Worm (Caenorhabditis elegans): ENCODE results near the gene dpy-11.

Gene dpy-11

ce11 chrV:6517305-6518224 lies 2.5 kb upstream of the dpy-11 start:
- TF ChIP-seq unc-120 (tag; optimal IDR thresholded peaks at IDR 0.05; ENCODE audit: poor library complexity, severe bottlenecking): peak; percentile 2
- TF ChIP-seq flh-1 (GFP tag; optimal IDR thresholded peaks at IDR 0.05): no peak
- TF ChIP-seq cnd-1 (tag; optimal IDR thresholded peaks at IDR 0.05): no peak
- no peak for TF ChIP-seq lin-32 (GFP tag; optimal IDR thresholded peaks at IDR 0.05)
- peak; percentile 20 for TF ChIP-seq hlh-1 (tag; optimal IDR thresholded peaks at IDR 0.05)

ce11 chrV:6516491-6517304 lies 1.7 kb upstream of the dpy-11 start, which contains the start of gene mdh-1:
Gene mdh-1, minus strand, starts transcription at chrV:6516526.
- TF ChIP-seq sptf-1 (tag; optimal IDR thresholded peaks at IDR 0.05): no peak
- TF ChIP-seq lsy-2 (tag; optimal IDR thresholded peaks at IDR 0.05): no peak
- TF ChIP-seq drap-1 (GFP tag; optimal IDR thresholded peaks at IDR 0.05): no peak
- no peak for TF ChIP-seq tbx-8 (GFP tag; optimal IDR thresholded peaks at IDR 0.05)
- TF ChIP-seq unc-39 (tag; optimal IDR thresholded peaks at IDR 0.05): no peak
- no peak for TF ChIP-seq M03D4.4 (tag; optimal IDR thresholded peaks at IDR 0.05)
- no peak for TF ChIP-seq ham-2 (GFP tag; optimal IDR thresholded peaks at IDR 0.05)
- no peak for TF ChIP-seq nhr-28 (tag; optimal IDR thresholded peaks at IDR 0.05)

- TF ChIP-seq unc-62 (GFP tag; optimal IDR thresholded peaks at IDR 0.05): no peak
- no peak for TF ChIP-seq nhr-237 (tag; optimal IDR thresholded peaks at IDR 0.05)
- TF ChIP-seq mep-1 (tag; optimal IDR thresholded peaks at IDR 0.05): no peak
- TF ChIP-seq zip-8 (tag; optimal IDR thresholded peaks at IDR 0.05): no peak
Observed at ce11 chrV:6515344-6515743, 304 bp upstream of the dpy-11 start.

ce11 chrV:6513786-6514430 lies 1.1 kb downstream of the dpy-11 start:
- TF ChIP-seq unc-62 (GFP tag; optimal IDR thresholded peaks at IDR 0.05): no peak
- no peak for TF ChIP-seq elt-3 (tag; optimal IDR thresholded peaks at IDR 0.05)
- no peak for TF ChIP-seq mab-5 (tag; optimal IDR thresholded peaks at IDR 0.05)
- no peak for TF ChIP-seq ham-2 (GFP tag; optimal IDR thresholded peaks at IDR 0.05)
- no peak for TF ChIP-seq sem-2 (GFP tag; optimal IDR thresholded peaks at IDR 0.05)
- no peak for TF ChIP-seq ceh-83 (GFP tag; optimal IDR thresholded peaks at IDR 0.05)
- no peak for TF ChIP-seq sptf-1 (tag; optimal IDR thresholded peaks at IDR 0.05)
- TF ChIP-seq lin-32 (GFP tag; optimal IDR thresholded peaks at IDR 0.05): no peak
- TF ChIP-seq unc-39 (tag; optimal IDR thresholded peaks at IDR 0.05): no peak
- TF ChIP-seq tbx-8 (GFP tag; optimal IDR thresholded peaks at IDR 0.05): no peak
- TF ChIP-seq ceh-43 (GFP tag; optimal IDR thresholded peaks at IDR 0.05): no peak

ce11 chrV:6513356-6513755 lies 1.7 kb downstream of the dpy-11 start:
- TF ChIP-seq nhr-237 (tag; optimal IDR thresholded peaks at IDR 0.05): no peak
- no peak for TF ChIP-seq sptf-1 (tag; optimal IDR thresholded peaks at IDR 0.05)
- TF ChIP-seq nhr-28 (tag; optimal IDR thresholded peaks at IDR 0.05): no peak
- TF ChIP-seq elt-3 (tag; optimal IDR thresholded peaks at IDR 0.05): no peak
- TF ChIP-seq mab-5 (tag; optimal IDR thresholded peaks at IDR 0.05): no peak
- peak; percentile 29 for TF ChIP-seq ham-2 (GFP tag; optimal IDR thresholded peaks at IDR 0.05)
- TF ChIP-seq snpc-4 (tag; optimal IDR thresholded peaks at IDR 0.05): no peak
- no peak for TF ChIP-seq flh-1 (GFP tag; optimal IDR thresholded peaks at IDR 0.05)

ce11 chrV:6511121-6511520 lies 3.9 kb downstream of the dpy-11 start, which contains the start of gene ubh-1:
Gene ubh-1, minus strand, starts transcription at chrV:6511409.
- TF ChIP-seq mls-2 (tag; optimal IDR thresholded peaks at IDR 0.05) (no peak), ztf-11 (tag; optimal IDR thresholded peaks at IDR 0.05) (no peak), ham-2 (GFP tag; optimal IDR thresholded peaks at IDR 0.05) (no peak), pha-4 (tag; optimal IDR thresholded peaks at IDR 0.05) (no peak), sptf-1 (tag; optimal IDR thresholded peaks at IDR 0.05) (no peak), elt-3 (tag; optimal IDR thresholded peaks at IDR 0.05) (no peak), tbx-8 (GFP tag; optimal IDR thresholded peaks at IDR 0.05) (no peak), nhr-12 (tag; optimal IDR thresholded peaks at IDR 0.05) (no peak), ceh-39 (tag; optimal IDR thresholded peaks at IDR 0.05) (no peak), snpc-4 (tag; optimal IDR thresholded peaks at IDR 0.05) (no peak), nhr-76 (tag; optimal IDR thresholded peaks at IDR 0.05) (no peak), lin-32 (GFP tag; optimal IDR thresholded peaks at IDR 0.05) (no peak), ceh-43 (GFP tag; optimal IDR thresholded peaks at IDR 0.05) (no peak), unc-120 (tag; optimal IDR thresholded peaks at IDR 0.05; ENCODE audit: poor library complexity, severe bottlenecking) (no peak), nhr-2 (tag; optimal IDR thresholded peaks at IDR 0.05) (no peak), mab-5 (tag; optimal IDR thresholded peaks at IDR 0.05) (no peak), nhr-237 (tag; optimal IDR thresholded peaks at IDR 0.05) (no peak), drap-1 (GFP tag; optimal IDR thresholded peaks at IDR 0.05) (no peak)
